Worm (Caenorhabditis elegans): ENCODE measurements around the gene mon-2.

The mon-2 gene

ce11 chrIV:12108984-12109657 lies 12.5 kb downstream of the mon-2 start:
- TF ChIP-seq zfh-2 (GFP tag; conservative IDR thresholded peaks at IDR 0.05) (peak; percentile 76; the same call in 1 of the 2 replicates), die-1 (tag; optimal IDR thresholded peaks at IDR 0.05) (no peak), lin-40 (tag; optimal IDR thresholded peaks at IDR 0.05) (peak; percentile 7), rpc-1 (optimal IDR thresholded peaks at IDR 0.05) (no peak), rpc-1 (tag; optimal IDR thresholded peaks at IDR 0.05) (no peak), ztf-6 (GFP tag; IDR thresholded peaks at IDR 0.05) (no peak), aptf-2 (GFP tag; conservative IDR thresholded peaks at IDR 0.05) (no peak), egrh-3 (GFP tag; IDR thresholded peaks at IDR 0.05) (0 out of 2 replicates have a peak, but pooled peaks have one; percentile 3), bed-2 (GFP tag; IDR thresholded peaks at IDR 0.05) (no peak), bed-1 (GFP tag; IDR thresholded peaks at IDR 0.05) (no peak), B0336.3 (GFP tag; IDR thresholded peaks at IDR 0.05) (no peak), F37B4.10 (GFP tag; IDR thresholded peaks at IDR 0.05) (no peak), egl-18 (GFP tag; IDR thresholded peaks at IDR 0.05) (0 out of 2 replicates have a peak, but pooled peaks have one; percentile 24), ceh-40 (GFP tag; IDR thresholded peaks at IDR 0.05) (no peak), tbp1 (GFP tag; optimal IDR thresholded peaks at IDR 0.05) (no peak), hsf-1 (GFP tag; IDR thresholded peaks at IDR 0.05) (0 out of 2 replicates have a peak, but pooled peaks have one; percentile 56), cebp-2 (GFP tag; IDR thresholded peaks at IDR 0.05) (peak; percentile 55; the same call in 1 of the 2 replicates), lsl-1 (GFP tag; optimal IDR thresholded peaks at IDR 0.05) (no peak), unc-130 (GFP tag; optimal IDR thresholded peaks at IDR 0.05) (no peak)

ce11 chrIV:12109743-12110142 lies 13.2 kb downstream of the mon-2 start:
- no peak for TF ChIP-seq nfyb-1 (GFP tag; IDR thresholded peaks at IDR 0.05)
- peak; percentile 34 for TF ChIP-seq lin-40 (tag; optimal IDR thresholded peaks at IDR 0.05)

ce11 chrIV:12110339-12110738 lies 13.8 kb downstream of the mon-2 start, which contains the start of gene col-129:
Gene col-129, minus strand, starts transcription at chrIV:12110439.
- TF ChIP-seq somi-1 (GFP tag; optimal IDR thresholded peaks at IDR 0.05) (no peak), lin-35 (GFP tag; optimal IDR thresholded peaks at IDR 0.05) (no peak), hlh-12 (tag; optimal IDR thresholded peaks at IDR 0.05) (no peak), chd-7 (tag; optimal IDR thresholded peaks at IDR 0.05) (no peak), Y95B8A.8 (GFP tag; IDR thresholded peaks at IDR 0.05) (no peak), lsl-1 (GFP tag; optimal IDR thresholded peaks at IDR 0.05) (no peak)

- TF ChIP-seq C17E4.6 (GFP tag; IDR thresholded peaks at IDR 0.05): no peak
- TF ChIP-seq T07F8.4 (tag; optimal IDR thresholded peaks at IDR 0.05): no peak
- TF ChIP-seq attf-6 (GFP tag; IDR thresholded peaks at IDR 0.05): no peak
- TF ChIP-seq madf-3 (GFP tag; IDR thresholded peaks at IDR 0.05): no peak
- no peak for TF ChIP-seq ceh-79 (tag; optimal IDR thresholded peaks at IDR 0.05)
- TF ChIP-seq efl-1 (GFP tag; optimal IDR thresholded peaks at IDR 0.05): no peak
- no peak for TF ChIP-seq B0035.1 (tag; optimal IDR thresholded peaks at IDR 0.05)
- TF ChIP-seq ztf-18 (tag; optimal IDR thresholded peaks at IDR 0.05): no peak
- TF ChIP-seq sea-2 (GFP tag; IDR thresholded peaks at IDR 0.05): no peak
- TF ChIP-seq dpl-1 (GFP tag; optimal IDR thresholded peaks at IDR 0.05): no peak
- TF ChIP-seq lir-1 (GFP tag; conservative IDR thresholded peaks at IDR 0.05): no peak
- TF ChIP-seq F23B12.7 (tag; optimal IDR thresholded peaks at IDR 0.05; ENCODE audit: insufficient read depth): no peak
- TF ChIP-seq ekl-4 (GFP tag; IDR thresholded peaks at IDR 0.05): no peak
- no peak for TF ChIP-seq egl-44 (GFP tag; IDR thresholded peaks at IDR 0.05)
- no peak for TF ChIP-seq ztf-3 (GFP tag; optimal IDR thresholded peaks at IDR 0.05)
These were observed 14.9 kb downstream of the mon-2 start, which contains the start of gene dlc-2 for ce11 chrIV:12111477-12111876. Gene dlc-2, minus strand, starts transcription at chrIV:12111577.
